Worm (Caenorhabditis elegans) whole organism, late embryonic: Measurements from ENCODE around the gene K02E11.6.

ENCODE experiments used
- F13H6.1 ChIP-seq: sonication (generic microtip); optimal IDR thresholded peaks from 2 replicates; lab custom pipeline; 2016; ENCODE audit warnings: missing genetic modification characterization, missing compliant biosample characterization
- ama-1 ChIP-seq: fragments of 150-350 bp; optimal IDR thresholded peaks from 2 replicates; lab custom pipeline; 2014
- ceh-31 ChIP-seq: sonication (generic microtip); optimal IDR thresholded peaks from 2 replicates; lab custom pipeline; 2016; ENCODE audit warnings: missing genetic modification characterization, missing compliant biosample characterization
- ceh-45 ChIP-seq: fragments of 200-800 bp; sonication (Bioruptor generic); IDR thresholded peaks from 2 replicates; pipeline ENCODE4 v1.3.6; 2022; ENCODE audit warnings: missing genetic modification reagents, missing genetic modification characterization, missing compliant biosample characterization
- ceh-6 ChIP-seq: fragments of 200-800 bp; sonication (Bioruptor generic); optimal IDR thresholded peaks from 2 replicates; lab custom pipeline; 2018; ENCODE audit warnings: mild to moderate bottlenecking, missing genetic modification characterization, missing compliant biosample characterization
- ceh-9 ChIP-seq: sonication (generic microtip); optimal IDR thresholded peaks from 2 replicates; lab custom pipeline; 2016; ENCODE audit warnings: mild to moderate bottlenecking, missing genetic modification characterization, inconsistent platforms, missing compliant biosample characterization
- hlh-13 ChIP-seq: fragments of 200-800 bp; sonication (Bioruptor generic); optimal IDR thresholded peaks from 2 replicates; lab custom pipeline; 2018; ENCODE audit warnings: mild to moderate bottlenecking, missing genetic modification characterization, missing compliant biosample characterization
- nfya-1 ChIP-seq: sonication (generic microtip); optimal IDR thresholded peaks from 2 replicates; lab custom pipeline; 2017; ENCODE audit warnings: missing genetic modification characterization, mild to moderate bottlenecking, missing compliant biosample characterization, antibody characterized with exemption, moderate library complexity
- nhr-11 ChIP-seq: fragments of 150-350 bp; optimal IDR thresholded peaks from 2 replicates; lab custom pipeline; 2014; ENCODE audit warnings: missing biosample characterization, missing genetic modification characterization
- pha-4 ChIP-seq: fragments of 150-350 bp; optimal IDR thresholded peaks from 2 replicates; lab custom pipeline; 2018; ENCODE audit warnings: missing biosample characterization, missing genetic modification reagents, missing genetic modification characterization
- sox-4 ChIP-seq: sonication (generic microtip); optimal IDR thresholded peaks from 2 replicates; lab custom pipeline; 2017; ENCODE audit warnings: mild to moderate bottlenecking, missing genetic modification characterization, inconsistent platforms, missing compliant biosample characterization

DNA sequence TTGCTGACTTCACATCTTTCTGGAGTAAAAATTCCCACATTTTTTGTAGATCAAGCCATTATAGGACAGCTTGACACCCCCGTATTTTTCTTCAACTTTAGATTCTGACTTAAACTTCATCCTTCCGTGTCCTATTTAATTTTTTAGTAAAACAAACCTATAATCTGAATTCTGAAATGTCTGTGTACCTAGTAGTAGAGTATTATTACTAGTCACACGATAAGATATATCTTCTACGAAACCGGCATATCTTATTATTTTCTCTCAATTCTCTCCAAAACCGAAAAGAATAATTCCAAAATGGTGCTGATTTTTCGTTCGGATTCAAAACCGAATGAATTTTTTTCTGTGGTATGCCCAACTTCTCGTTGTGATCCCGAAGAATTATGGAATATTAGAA lies 45.8 kb downstream of the K02E11.6 start, which contains the start of gene F14D7.9:
- no peak for TF ChIP-seq ceh-9 (tag; lab: Kevin White, UChicago)
- no peak for TF ChIP-seq F13H6.1 (tag; lab: Kevin White, UChicago)
- no peak for TF ChIP-seq hlh-13 (GFP tag; lab: Kevin White, UChicago)
- no peak for TF ChIP-seq ceh-6 (GFP tag; lab: Kevin White, UChicago)
- no peak for TF ChIP-seq pha-4
- TF ChIP-seq nhr-11 (tag; lab: Kevin White, UChicago) = no peak
- TF ChIP-seq ceh-31 (tag; lab: Kevin White, UChicago) = no peak
- no peak for TF ChIP-seq sox-4 (tag; lab: Kevin White, UChicago)
- TF ChIP-seq ama-1 = no peak
- TF ChIP-seq ceh-45 = no peak
- no peak for TF ChIP-seq nfya-1 (tag; lab: Kevin White, UChicago)
